Worm (Caenorhabditis elegans) whole organism, L4 larva: ENCODE results near the gene clec-3.

ENCODE experiments used
- F10B5.3 ChIP-seq: sonication (generic microtip); optimal IDR thresholded peaks from 2 replicates; lab custom pipeline; 2016; ENCODE audit warnings: mild to moderate bottlenecking, missing genetic modification characterization, missing compliant biosample characterization
- Y48G9A.11 ChIP-seq: fragments of 200-800 bp; sonication (Bioruptor generic); IDR thresholded peaks from 2 replicates; pipeline ENCODE4 v1.3.6; 2022; ENCODE audit warnings: missing genetic modification reagents, missing genetic modification characterization, missing compliant biosample characterization
- aha-1 ChIP-seq: fragments of 150-350 bp; peaks from one replicate; lab custom pipeline; 2014; ENCODE audit warnings: missing biosample characterization, missing genetic modification characterization
- fos-1 ChIP-seq: fragments of 150-350 bp; optimal IDR thresholded peaks from 2 replicates; lab custom pipeline; 2014; ENCODE audit warnings: missing biosample characterization, missing genetic modification characterization
- lin-39 ChIP-seq: fragments of 150-350 bp; optimal IDR thresholded peaks from 2 replicates; lab custom pipeline; 2014; ENCODE audit warnings: missing biosample characterization, missing genetic modification reagents, missing genetic modification characterization
- mep-1 ChIP-seq: fragments of 150-350 bp; sonication (generic microtip); optimal IDR thresholded peaks from 3 replicates; lab custom pipeline; 2014; ENCODE audit warnings: missing biosample characterization, missing genetic modification characterization
- nhr-10 ChIP-seq: fragments of 150-350 bp; optimal IDR thresholded peaks from 2 replicates; lab custom pipeline; 2014; ENCODE audit warnings: missing biosample characterization, missing genetic modification characterization
- nhr-237 ChIP-seq: sonication (generic microtip); optimal IDR thresholded peaks from 2 replicates; lab custom pipeline; 2017; ENCODE audit warnings: missing biosample characterization, missing genetic modification characterization
- pqm-1 ChIP-seq: sonication (generic microtip); optimal IDR thresholded peaks from 2 replicates; lab custom pipeline; 2017; ENCODE audit warnings: missing biosample characterization, missing genetic modification characterization
- snpc-1.2 ChIP-seq: fragments of 200-800 bp; sonication (Bioruptor generic); IDR thresholded peaks from 2 replicates; pipeline ENCODE4 v1.3.6; 2022; ENCODE audit warnings: missing genetic modification reagents, missing genetic modification characterization, missing compliant biosample characterization
- zag-1 ChIP-seq: fragments of 150-350 bp; optimal IDR thresholded peaks from 2 replicates; lab custom pipeline; 2014; ENCODE audit warnings: missing biosample characterization, missing genetic modification characterization
- ztf-11 ChIP-seq: fragments of 150-350 bp; optimal IDR thresholded peaks from 2 replicates; lab custom pipeline; 2014; ENCODE audit warnings: missing biosample characterization, missing genetic modification characterization

- TF ChIP-seq snpc-1.2 (GFP tag; lab: Robert Waterston, UW) (no peak), F10B5.3 (tag; lab: Kevin White, UChicago) (no peak), nhr-237 (tag; lab: Kevin White, UChicago) (no peak), nhr-10 (no peak), Y48G9A.11 (GFP tag; lab: Robert Waterston, UW) (no peak), pqm-1 (no peak), fos-1 (tag; lab: Kevin White, UChicago) (no peak), mep-1 (tag; lab: Kevin White, UChicago) (no peak), ztf-11 (tag; lab: Kevin White, UChicago) (no peak), zag-1 (tag; lab: Kevin White, UChicago) (no peak), aha-1 (tag; lab: Kevin White, UChicago) (no peak), lin-39 (no peak)
Measured at ce11 chrII:3067447-3067846, 47.7 kb upstream of the clec-3 start.
